Fruit fly (Drosophila melanogaster) whole organism, embryonic: Measurements from ENCODE around the gene Cp36.

ENCODE experiments used
- Atf6 ChIP-seq: fragments of 200-800 bp; sonication (Bioruptor generic); IDR thresholded peaks from 2 replicates; pipeline ENCODE4 v1.3.6; 2022; ENCODE audit warnings: missing biosample characterization, missing genetic modification characterization
- B-H2 ChIP-seq: fragments of 200-800 bp; sonication (Bioruptor generic); optimal IDR thresholded peaks from 2 replicates; lab custom pipeline; 2018; ENCODE audit warnings: missing biosample characterization, mild to moderate bottlenecking, missing genetic modification characterization
- Blimp-1 ChIP-seq: fragments of 200-800 bp; sonication (Bioruptor generic); optimal IDR thresholded peaks from 3 replicates; lab custom pipeline; 2018; ENCODE audit warnings: missing biosample characterization, missing genetic modification characterization, mild to moderate bottlenecking, moderate library complexity, missing genetic modification reagents
- CG10147 ChIP-seq: fragments of 200-800 bp; sonication (Bioruptor generic); optimal IDR thresholded peaks from 2 replicates; lab custom pipeline; 2019; ENCODE audit warnings: missing biosample characterization, mild to moderate bottlenecking, missing genetic modification characterization, moderate library complexity
- CG10321 ChIP-seq: fragments of 200-800 bp; sonication (Bioruptor generic); IDR thresholded peaks from 2 replicates; pipeline ENCODE4 v1.3.6; 2022; ENCODE audit warnings: missing biosample characterization, missing genetic modification characterization
- CG11247 ChIP-seq: fragments of 200-800 bp; sonication (Bioruptor generic); IDR thresholded peaks from 2 replicates; pipeline ENCODE4 v1.3.6; 2022; ENCODE audit warnings: missing biosample characterization, missing genetic modification characterization
- CG11456 ChIP-seq: fragments of 200-800 bp; sonication (Bioruptor generic); IDR thresholded peaks from 3 replicates; pipeline ENCODE4 v1.3.6; 2022; ENCODE audit warnings: missing biosample characterization, missing genetic modification characterization
- CG11695 ChIP-seq: fragments of 200-800 bp; sonication (Bioruptor generic); IDR thresholded peaks from 3 replicates; pipeline ENCODE4 v1.3.6; 2022; ENCODE audit warnings: missing biosample characterization, missing genetic modification characterization
- CG14860 ChIP-seq: fragments of 200-800 bp; sonication (Bioruptor generic); IDR thresholded peaks from 3 replicates; pipeline ENCODE4 v1.3.6; 2022; ENCODE audit warnings: missing biosample characterization, missing genetic modification characterization; ENCODE audit not compliant: partially characterized antibody
- CG16779 ChIP-seq: fragments of 200-800 bp; sonication (Bioruptor generic); IDR thresholded peaks from 2 replicates; pipeline ENCODE4 v1.3.6; 2022; ENCODE audit warnings: missing biosample characterization, missing genetic modification characterization
- CG18599 ChIP-seq: fragments of 200-800 bp; sonication (Bioruptor generic); optimal IDR thresholded peaks from 3 replicates; lab custom pipeline; 2017; ENCODE audit warnings: missing biosample characterization, missing genetic modification characterization, mild to moderate bottlenecking, moderate library complexity, missing genetic modification reagents
- CG2120 ChIP-seq: fragments of 200-800 bp; sonication (Bioruptor generic); optimal IDR thresholded peaks from 3 replicates; lab custom pipeline; 2016; ENCODE audit warnings: missing biosample characterization, missing genetic modification characterization
- CG2129 ChIP-seq: fragments of 200-800 bp; sonication (Bioruptor generic); IDR thresholded peaks from 2 replicates; pipeline ENCODE4 v1.3.6; 2022; ENCODE audit warnings: missing biosample characterization, missing genetic modification characterization; ENCODE audit not compliant: partially characterized antibody
- CG2678 ChIP-seq: fragments of 200-800 bp; sonication (Bioruptor generic); optimal IDR thresholded peaks from 3 replicates; lab custom pipeline; 2019; ENCODE audit warnings: missing biosample characterization, mild to moderate bottlenecking, missing genetic modification characterization, moderate library complexity
- CG31224 ChIP-seq: fragments of 200-800 bp; sonication (Bioruptor generic); IDR thresholded peaks from 2 replicates; pipeline ENCODE4 v1.3.6; 2022; ENCODE audit warnings: missing biosample characterization, missing genetic modification characterization
- CG34224 ChIP-seq: fragments of 200-800 bp; sonication (Bioruptor generic); IDR thresholded peaks from 3 replicates; pipeline ENCODE4 v1.3.6; 2022; ENCODE audit warnings: missing biosample characterization, missing genetic modification characterization; ENCODE audit not compliant: partially characterized antibody
- CG3847 ChIP-seq: fragments of 200-800 bp; sonication (Bioruptor generic); IDR thresholded peaks from 2 replicates; pipeline ENCODE4 v1.3.6; 2022; ENCODE audit warnings: missing biosample characterization, missing genetic modification characterization
- CG4360 ChIP-seq: fragments of 200-800 bp; sonication (Bioruptor generic); IDR thresholded peaks from 2 replicates; pipeline ENCODE4 v1.3.6; 2022; ENCODE audit warnings: missing biosample characterization, missing genetic modification characterization
- CG6791 ChIP-seq: fragments of 200-800 bp; sonication (Bioruptor generic); IDR thresholded peaks from 3 replicates; pipeline ENCODE4 v1.3.6; 2022; ENCODE audit warnings: missing biosample characterization, missing genetic modification characterization; ENCODE audit not compliant: partially characterized antibody
- CG8765 ChIP-seq: fragments of 200-800 bp; sonication (Bioruptor generic); IDR thresholded peaks from 2 replicates; pipeline ENCODE4 v1.3.6; 2022; ENCODE audit warnings: missing biosample characterization, missing genetic modification characterization
- CG8944 ChIP-seq: fragments of 200-800 bp; sonication (Bioruptor generic); optimal IDR thresholded peaks from 3 replicates; lab custom pipeline; 2016; ENCODE audit warnings: missing biosample characterization, missing genetic modification characterization
- CrebB ChIP-seq: fragments of 200-800 bp; sonication (Bioruptor generic); optimal IDR thresholded peaks from 3 replicates; lab custom pipeline; 2018; ENCODE audit warnings: missing biosample characterization, mild to moderate bottlenecking, missing genetic modification characterization
- Dad ChIP-seq: fragments of 200-800 bp; sonication (Bioruptor generic); optimal IDR thresholded peaks from 3 replicates; lab custom pipeline; 2016; ENCODE audit warnings: missing biosample characterization, missing genetic modification characterization
- Dek ChIP-seq: fragments of 200-800 bp; sonication (Bioruptor generic); optimal IDR thresholded peaks from 3 replicates; lab custom pipeline; 2019; ENCODE audit warnings: missing biosample characterization, mild to moderate bottlenecking, missing genetic modification characterization, moderate library complexity
- Dll ChIP-seq: fragments of 200-800 bp; sonication (Bioruptor generic); IDR thresholded peaks from 4 replicates; pipeline ENCODE4 v1.3.6; 2022; ENCODE audit warnings: missing biosample characterization, missing genetic modification characterization; ENCODE audit not compliant: partially characterized antibody
- Drgx ChIP-seq: fragments of 200-800 bp; sonication (Bioruptor generic); IDR thresholded peaks from 2 replicates; pipeline ENCODE4 v1.3.6; 2022; ENCODE audit warnings: missing biosample characterization, missing genetic modification characterization
- Hr39 ChIP-seq: fragments of >200 bp; optimal IDR thresholded peaks from 2 replicates; lab custom pipeline; 2017
- Hr78 ChIP-seq, 2 experiments: fragments of 200-800 bp in 1 of 2; fragments of >200 bp in 1 of 2; sonication (Bioruptor generic) in 1 of 2; optimal IDR thresholded peaks; 2 replicates each; lab custom pipeline; 2017 to 2019; ENCODE audit warnings: missing biosample characterization in 2 of 2, missing genetic modification characterization in 2 of 2, mild to moderate bottlenecking in 1 of 2, moderate library complexity in 1 of 2
- Lhr ChIP-seq: fragments of 200-800 bp; sonication (Bioruptor generic); optimal IDR thresholded peaks from 3 replicates; lab custom pipeline; 2017; ENCODE audit warnings: mild to moderate bottlenecking, missing biosample characterization, missing genetic modification reagents, missing genetic modification characterization
- MBD-R2 ChIP-seq: fragments of 200-800 bp; sonication (Bioruptor generic); IDR thresholded peaks from 2 replicates; pipeline ENCODE4 v1.3.6; 2022; ENCODE audit warnings: missing biosample characterization, missing genetic modification characterization
- Myb ChIP-seq: fragments of 200-800 bp; sonication (Bioruptor generic); optimal IDR thresholded peaks from 2 replicates; lab custom pipeline; 2016; ENCODE audit warnings: missing biosample characterization, missing genetic modification characterization
- NC2β ChIP-seq: fragments of 200-800 bp; sonication (Bioruptor generic); optimal IDR thresholded peaks from 2 replicates; lab custom pipeline; 2016; ENCODE audit warnings: missing biosample characterization, missing genetic modification characterization
- Six4 ChIP-seq: fragments of 200-800 bp; sonication (Bioruptor generic); optimal IDR thresholded peaks from 2 replicates; lab custom pipeline; 2016; ENCODE audit warnings: missing biosample characterization, missing genetic modification characterization
- Xrp1 ChIP-seq: fragments of 200-800 bp; sonication (Bioruptor generic); IDR thresholded peaks from 2 replicates; pipeline ENCODE4 v1.3.6; 2022; ENCODE audit warnings: missing biosample characterization, missing genetic modification characterization
- ab ChIP-seq: fragments of 200-800 bp; sonication (Bioruptor generic); optimal IDR thresholded peaks from 2 replicates; lab custom pipeline; 2016; ENCODE audit warnings: missing biosample characterization, missing genetic modification characterization
- ara ChIP-seq: fragments of 200-800 bp; sonication (Bioruptor generic); IDR thresholded peaks from 2 replicates; pipeline ENCODE4 v1.3.6; 2022; ENCODE audit warnings: missing biosample characterization, missing genetic modification characterization
- ase ChIP-seq: fragments of 200-800 bp; sonication (Bioruptor generic); IDR thresholded peaks from 3 replicates; pipeline ENCODE4 v1.3.6; 2022; ENCODE audit warnings: missing biosample characterization, missing genetic modification characterization
- crp ChIP-seq, 2 experiments: fragments of 200-800 bp; sonication (Bioruptor generic); optimal IDR thresholded peaks; 2 replicates in 1 of 2; 3 replicates in 1 of 2; lab custom pipeline; 2017; ENCODE audit warnings: missing biosample characterization in 2 of 2, missing genetic modification characterization in 2 of 2, mild to moderate bottlenecking in 1 of 2, moderate library complexity in 1 of 2
- dmrt99B ChIP-seq: fragments of 200-800 bp; sonication (Bioruptor generic); optimal IDR thresholded peaks from 2 replicates; lab custom pipeline; 2018; ENCODE audit warnings: missing biosample characterization, mild to moderate bottlenecking, missing genetic modification characterization, moderate library complexity
- gt ChIP-seq: fragments of 200-800 bp; sonication (Bioruptor generic); IDR thresholded peaks from 2 replicates; pipeline ENCODE4 v1.3.6; 2022; ENCODE audit warnings: missing biosample characterization, missing genetic modification characterization
- insv ChIP-seq, 2 experiments: fragments of 200-800 bp; sonication (Bioruptor generic); optimal IDR thresholded peaks; 3 replicates each; lab custom pipeline; 2016 to 2018; ENCODE audit warnings: missing biosample characterization in 2 of 2, missing genetic modification characterization in 2 of 2
- lmd ChIP-seq: fragments of 200-800 bp; sonication (Bioruptor generic); IDR thresholded peaks from 2 replicates; pipeline ENCODE4 v1.3.6; 2022; ENCODE audit warnings: missing biosample characterization, missing genetic modification characterization
- p53 ChIP-seq: fragments of 200-800 bp; sonication (Bioruptor generic); optimal IDR thresholded peaks from 2 replicates; lab custom pipeline; 2016; ENCODE audit warnings: missing biosample characterization, missing genetic modification characterization
- peb ChIP-seq: fragments of 200-800 bp; sonication (Bioruptor generic); IDR thresholded peaks from 2 replicates; pipeline ENCODE4 v1.3.6; 2022; ENCODE audit warnings: missing biosample characterization, missing genetic modification characterization
- pita ChIP-seq: fragments of 200-800 bp; sonication (Bioruptor generic); optimal IDR thresholded peaks from 2 replicates; lab custom pipeline; 2017; ENCODE audit warnings: missing biosample characterization, mild to moderate bottlenecking, missing genetic modification characterization
- psq ChIP-seq: fragments of 200-800 bp; sonication (Bioruptor generic); optimal IDR thresholded peaks from 2 replicates; lab custom pipeline; 2017; ENCODE audit warnings: missing biosample characterization, missing genetic modification characterization
- scrt ChIP-seq: fragments of 200-800 bp; sonication (Bioruptor generic); optimal IDR thresholded peaks from 2 replicates; lab custom pipeline; 2018; ENCODE audit warnings: missing biosample characterization, mild to moderate bottlenecking, missing genetic modification characterization, moderate library complexity
- sd ChIP-seq: fragments of 200-800 bp; sonication (Bioruptor generic); optimal IDR thresholded peaks from 3 replicates; lab custom pipeline; 2018; ENCODE audit warnings: missing biosample characterization, mild to moderate bottlenecking, missing genetic modification characterization, moderate library complexity
- tgo ChIP-seq: fragments of 200-800 bp; sonication (Bioruptor generic); IDR thresholded peaks from 3 replicates; pipeline ENCODE4 v1.3.6; 2022; ENCODE audit warnings: missing biosample characterization, missing genetic modification characterization
- tx ChIP-seq: fragments of 200-800 bp; sonication (Bioruptor generic); optimal IDR thresholded peaks from 2 replicates; lab custom pipeline; 2016; ENCODE audit warnings: missing biosample characterization, missing genetic modification characterization
- vfl ChIP-seq: fragments of 200-800 bp; sonication (Bioruptor generic); optimal IDR thresholded peaks from 2 replicates; lab custom pipeline; 2016; ENCODE audit warnings: missing biosample characterization, missing genetic modification characterization

The Cp36 gene

DNA sequence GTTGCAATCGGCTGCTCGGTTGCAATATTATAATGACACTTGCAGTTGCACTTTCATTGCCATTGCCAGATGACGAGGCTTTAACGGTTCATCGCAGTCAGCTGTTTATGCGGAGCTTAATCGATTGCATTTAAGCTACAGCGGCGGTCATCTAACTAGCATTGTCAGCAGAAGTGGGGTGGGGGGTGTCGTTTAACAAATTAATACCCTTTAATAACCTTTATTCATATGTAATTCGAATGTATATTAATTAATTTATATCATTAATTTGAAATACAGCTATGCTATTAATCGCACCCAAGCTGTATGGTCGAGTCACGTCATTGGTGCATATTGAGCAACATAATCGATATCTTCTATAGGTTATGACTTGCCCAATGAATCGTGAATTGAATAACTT lies 13.7 kb downstream of the Cp36 start (continued):
- TF ChIP-seq CG18599 (GFP tag; lab: Kevin White, UChicago) (peak; percentile 54), Myb (no peak), Six4 (peak; percentile 74), scrt (GFP tag; lab: Kevin White, UChicago) (peak; percentile 27), Dek (tag; lab: Kevin White, UChicago) (peak; percentile 55), NC2β (GFP tag; lab: Kevin White, UChicago) (no peak), CG10147 (GFP tag; lab: Kevin White, UChicago) (peak; percentile 44), CG2129 (GFP tag; lab: Robert Waterston, UW) (no peak), CG14860 (GFP tag; lab: Robert Waterston, UW) (no peak), ase (GFP tag; lab: Robert Waterston, UW) (peak; percentile 89), ara (peak; percentile 77), dmrt99B (tag; lab: Kevin White, UChicago) (peak; percentile 93), CG3847 (GFP tag; lab: Robert Waterston, UW) (peak; percentile 61), gt (GFP tag; lab: Robert Waterston, UW) (0 out of 2 replicates have a peak, but pooled peaks have one; percentile 28), sd (no peak), pita (GFP tag; lab: Kevin White, UChicago) (no peak), CG8944 (GFP tag; lab: Kevin White, UChicago) (peak; percentile 18), MBD-R2 (peak; percentile 33; the same call in 1 of the 2 replicates), CG6791 (GFP tag; lab: Robert Waterston, UW) (no peak), CG11456 (peak; percentile 79), psq (GFP tag; lab: Kevin White, UChicago) (peak; percentile 5), CG8765 (GFP tag; lab: Robert Waterston, UW) (peak; percentile 45; the same call in 1 of the 2 replicates), Atf6 (GFP tag; lab: Robert Waterston, UW) (peak; percentile 44; the same call in 1 of the 2 replicates), CG4360 (peak; percentile 43; the same call in 1 of the 2 replicates), Hr78 (GFP tag; optimal IDR thresholded peaks at IDR 0.05; lab: Kevin White, UChicago) (peak in 1 of 2 experiments; percentile 55), crp (GFP tag; optimal IDR thresholded peaks at IDR 0.05; lab: Kevin White, UChicago) (peak in 1 of 2 experiments; percentile 34), CrebB (peak; percentile 6), ab (GFP tag; lab: Kevin White, UChicago) (no peak), CG34224 (GFP tag; lab: Robert Waterston, UW) (no peak), insv (GFP tag; optimal IDR thresholded peaks at IDR 0.05; lab: Kevin White, UChicago) (no peak), tgo (GFP tag; lab: Robert Waterston, UW) (peak; percentile 82), Dll (no peak), peb (GFP tag; lab: Robert Waterston, UW) (peak; percentile 78; the same call in 1 of the 2 replicates), tx (GFP tag; lab: Kevin White, UChicago) (no peak), vfl (GFP tag; lab: Kevin White, UChicago) (no peak), CG10321 (GFP tag; lab: Robert Waterston, UW) (peak; percentile 33; the same call in 1 of the 2 replicates), lmd (GFP tag; lab: Robert Waterston, UW) (peak; percentile 83), CG2120 (GFP tag; lab: Kevin White, UChicago) (no peak), CG2678 (tag; lab: Kevin White, UChicago) (peak; percentile 82), Blimp-1 (GFP tag; lab: Kevin White, UChicago) (peak; percentile 79), Drgx (GFP tag; lab: Robert Waterston, UW) (peak; percentile 88), CG16779 (GFP tag; lab: Robert Waterston, UW) (no peak), p53 (GFP tag; lab: Kevin White, UChicago) (no peak), Lhr (GFP tag; lab: Kevin White, UChicago) (peak; percentile 43), B-H2 (GFP tag; lab: Kevin White, UChicago) (no peak), Xrp1 (GFP tag; lab: Robert Waterston, UW) (peak; percentile 83), CG31224 (GFP tag; lab: Robert Waterston, UW) (peak; percentile 56; the same call in 1 of the 2 replicates), CG11695 (GFP tag; lab: Robert Waterston, UW) (peak; percentile 68; the same call in 2 of the 3 replicates), Dad (GFP tag; lab: Kevin White, UChicago) (peak; percentile 26), Hr39 (lab: Kevin White, UChicago) (no peak), CG11247 (GFP tag; lab: Robert Waterston, UW) (peak; percentile 72)
